Fruit fly (Drosophila melanogaster) Kc167 (cell line): ENCODE data around the gene ppk23.

ENCODE experiments used
- Myc ChIP-seq: fragments of >200 bp; optimal IDR thresholded peaks from 2 replicates; lab custom pipeline; 2017; ENCODE audit warnings: missing external identifiers
- Sin3A ChIP-seq: fragments of >200 bp; optimal IDR thresholded peaks from 2 replicates; lab custom pipeline; 2018; ENCODE audit warnings: missing external identifiers
- h ChIP-seq: fragments of >200 bp; optimal IDR thresholded peaks from 3 replicates; lab custom pipeline; 2018; ENCODE audit warnings: missing external identifiers
- insv ChIP-seq: fragments of >200 bp; optimal IDR thresholded peaks from 3 replicates; lab custom pipeline; 2018; ENCODE audit warnings: missing external identifiers
- psq ChIP-seq: fragments of >200 bp; optimal IDR thresholded peaks from 2 replicates; lab custom pipeline; 2017; ENCODE audit warnings: missing external identifiers
- ttk ChIP-seq: sonication (Bioruptor generic); optimal IDR thresholded peaks from 2 replicates; lab custom pipeline; 2017; ENCODE audit warnings: missing external identifiers

The ppk23 gene

DNA sequence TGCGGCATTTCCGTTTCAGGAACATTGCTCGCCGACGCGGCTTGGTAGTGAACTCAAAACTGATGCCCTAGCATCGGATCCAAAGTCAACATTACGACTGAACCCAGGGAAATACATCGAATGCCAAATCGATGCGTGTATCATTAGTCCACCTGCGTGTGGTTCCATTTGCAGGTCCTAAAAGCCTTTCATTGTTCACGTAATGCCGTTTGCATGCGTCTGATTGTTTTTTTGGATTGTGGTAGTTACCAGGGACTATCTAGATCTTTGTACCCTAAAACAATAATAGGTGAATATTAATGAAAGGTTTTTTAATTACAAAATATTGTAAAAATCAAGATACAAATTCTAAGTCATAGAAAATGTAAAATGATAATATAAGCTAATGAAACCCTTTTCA lies at the start of gene ppk23:
Gene ppk23 (minus strand): TSS at position 101 of the 400 bp plus-strand sequence.
- no peak for TF ChIP-seq h (lab: Kevin White, UChicago)
- no peak for TF ChIP-seq psq
- TF ChIP-seq insv (lab: Kevin White, UChicago), result no peak
- TF ChIP-seq ttk (lab: Kevin White, UChicago), result no peak
- TF ChIP-seq Sin3A (lab: Kevin White, UChicago), result no peak
- TF ChIP-seq Myc (lab: Kevin White, UChicago), result no peak

DNA sequence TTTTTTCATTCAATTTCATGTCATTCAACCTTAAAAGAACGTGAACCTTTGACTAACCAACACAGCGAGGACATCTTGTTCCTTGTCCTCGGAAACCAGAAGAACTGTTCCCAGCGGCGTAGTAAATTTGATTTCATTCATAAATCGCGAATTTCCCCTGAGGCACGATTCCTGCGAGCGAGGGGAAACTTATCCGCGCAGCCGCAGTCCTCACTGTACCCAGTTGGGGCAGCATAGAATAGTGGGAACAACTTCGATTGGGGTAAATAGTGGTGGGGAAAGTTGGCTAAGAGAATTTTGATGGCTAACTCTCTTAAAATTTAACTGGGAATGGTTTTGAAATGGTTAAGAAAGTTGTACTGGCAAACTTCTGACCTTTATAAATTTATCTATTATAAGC lies 42.4 kb upstream of the ppk23 start:
- TF ChIP-seq psq (no peak), h (lab: Kevin White, UChicago) (no peak), Sin3A (lab: Kevin White, UChicago) (no peak), ttk (lab: Kevin White, UChicago) (no peak), insv (lab: Kevin White, UChicago) (no peak), Myc (lab: Kevin White, UChicago) (no peak)

DNA sequence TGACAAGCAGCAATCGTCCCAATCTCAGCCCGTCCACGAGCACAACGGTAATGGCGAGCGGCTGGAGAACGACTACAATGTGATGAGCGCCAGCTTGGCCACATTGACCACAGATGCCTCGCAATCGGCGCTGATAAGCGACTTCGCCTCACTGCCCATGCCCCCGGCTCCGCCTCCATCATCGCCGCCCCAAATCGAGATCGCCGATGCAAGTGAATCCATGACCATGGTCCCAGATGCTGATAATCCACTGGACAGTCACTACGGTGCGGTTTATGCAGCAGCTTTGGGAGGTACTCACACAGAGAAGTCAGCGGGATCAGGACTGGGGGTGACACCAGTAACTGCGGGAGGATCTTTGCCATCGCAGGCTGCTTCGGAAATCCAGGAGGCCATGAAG lies 33.4 kb upstream of the ppk23 start:
- TF ChIP-seq psq, result no peak
- TF ChIP-seq Myc (lab: Kevin White, UChicago), result no peak
- TF ChIP-seq ttk (lab: Kevin White, UChicago), result no peak
- no peak for TF ChIP-seq insv (lab: Kevin White, UChicago)
- TF ChIP-seq h (lab: Kevin White, UChicago), result no peak
- TF ChIP-seq Sin3A (lab: Kevin White, UChicago), result no peak

DNA sequence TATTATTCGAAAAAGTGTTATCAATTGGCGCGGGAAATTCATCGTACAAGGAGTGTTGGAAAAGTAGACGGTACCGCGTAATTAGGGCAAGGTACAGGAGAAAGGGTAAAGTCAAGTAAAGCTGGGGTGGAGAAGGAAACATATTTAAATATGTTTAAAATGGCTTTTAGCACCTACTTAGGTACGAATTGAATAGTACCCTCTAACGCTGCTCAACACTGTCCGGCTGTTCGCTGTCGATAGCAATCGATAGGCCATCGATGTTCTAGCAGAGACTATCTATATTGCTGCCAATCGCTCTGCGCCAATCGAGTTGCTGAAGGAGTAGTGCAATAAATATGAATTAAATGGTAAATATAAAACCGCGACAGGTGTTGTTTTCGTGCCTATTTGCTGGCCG lies 30.3 kb upstream of the ppk23 start, which contains the start of gene X11L:
Gene X11L (plus strand): TSS at position 279 of the 400 bp plus-strand sequence.
- TF ChIP-seq psq (no peak), insv (lab: Kevin White, UChicago) (no peak), Sin3A (lab: Kevin White, UChicago) (no peak), Myc (lab: Kevin White, UChicago) (no peak), h (lab: Kevin White, UChicago) (no peak), ttk (lab: Kevin White, UChicago) (no peak)

DNA sequence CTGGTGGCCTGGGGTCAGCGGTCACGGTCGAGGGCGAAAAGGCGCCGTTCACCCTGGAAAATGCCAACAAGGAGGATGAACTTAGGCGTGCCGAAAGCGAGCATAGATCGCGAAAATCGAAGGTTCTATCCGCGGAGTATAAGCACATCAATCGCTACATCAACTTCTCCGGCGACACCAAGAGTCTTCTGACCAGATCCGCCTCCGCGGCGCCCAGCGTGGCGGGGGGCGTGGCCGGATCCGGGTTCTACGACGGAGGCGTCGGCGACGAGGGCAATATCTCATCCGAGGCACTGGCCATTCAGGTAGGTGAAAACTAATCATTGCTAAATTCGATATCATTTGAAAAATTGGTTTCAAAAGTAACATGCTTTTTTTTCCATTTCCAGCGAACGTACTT lies 28.6 kb upstream of the ppk23 start:
- TF ChIP-seq insv (lab: Kevin White, UChicago), result no peak
- TF ChIP-seq Myc (lab: Kevin White, UChicago), result no peak
- TF ChIP-seq Sin3A (lab: Kevin White, UChicago), result no peak
- no peak for TF ChIP-seq h (lab: Kevin White, UChicago)
- TF ChIP-seq ttk (lab: Kevin White, UChicago), result no peak
- no peak for TF ChIP-seq psq

DNA sequence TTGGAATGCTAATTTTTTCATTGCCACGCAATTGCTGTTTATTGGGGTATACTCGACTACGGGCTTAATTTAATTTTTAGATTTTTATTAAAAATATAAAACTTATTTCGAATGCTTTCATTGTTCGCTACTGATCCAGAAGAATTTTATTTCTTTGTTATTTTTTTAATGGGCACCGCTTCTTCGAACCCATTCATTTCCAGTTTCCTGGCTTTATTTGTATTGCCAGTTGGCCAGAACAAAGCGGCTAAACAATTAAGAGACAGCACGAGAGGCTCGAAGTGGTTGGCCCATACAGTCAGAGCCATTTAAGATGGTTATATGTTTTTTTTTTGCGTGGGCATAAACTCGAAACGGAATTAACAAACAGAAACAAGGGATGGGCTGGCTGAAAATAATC lies 26.8 kb upstream of the ppk23 start:
- TF ChIP-seq psq (no peak), Myc (lab: Kevin White, UChicago) (no peak), h (lab: Kevin White, UChicago) (no peak), ttk (lab: Kevin White, UChicago) (no peak), Sin3A (lab: Kevin White, UChicago) (no peak), insv (lab: Kevin White, UChicago) (no peak)

DNA sequence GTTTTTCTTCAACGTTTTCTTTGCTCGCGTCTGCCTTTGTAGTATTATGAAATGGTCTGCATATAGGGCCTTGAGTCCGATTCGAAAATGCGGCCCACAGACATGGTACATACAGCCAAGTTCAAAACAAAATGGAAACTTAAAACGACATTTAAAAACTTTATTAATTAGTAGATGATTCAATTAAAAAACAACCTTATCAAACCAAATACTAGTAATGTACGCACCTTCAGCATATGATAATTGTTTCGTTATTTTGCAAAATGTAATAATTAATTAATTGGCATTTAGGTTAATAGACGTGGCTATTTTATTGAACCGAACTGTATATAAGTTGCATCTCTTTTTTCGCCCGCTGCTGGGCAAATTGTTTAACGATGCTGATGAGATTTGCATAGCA lies 25.7 kb upstream of the ppk23 start:
- TF ChIP-seq h (lab: Kevin White, UChicago), result no peak
- no peak for TF ChIP-seq psq
- TF ChIP-seq ttk (lab: Kevin White, UChicago), result no peak
- no peak for TF ChIP-seq insv (lab: Kevin White, UChicago)
- no peak for TF ChIP-seq Myc (lab: Kevin White, UChicago)
- TF ChIP-seq Sin3A (lab: Kevin White, UChicago), result no peak

DNA sequence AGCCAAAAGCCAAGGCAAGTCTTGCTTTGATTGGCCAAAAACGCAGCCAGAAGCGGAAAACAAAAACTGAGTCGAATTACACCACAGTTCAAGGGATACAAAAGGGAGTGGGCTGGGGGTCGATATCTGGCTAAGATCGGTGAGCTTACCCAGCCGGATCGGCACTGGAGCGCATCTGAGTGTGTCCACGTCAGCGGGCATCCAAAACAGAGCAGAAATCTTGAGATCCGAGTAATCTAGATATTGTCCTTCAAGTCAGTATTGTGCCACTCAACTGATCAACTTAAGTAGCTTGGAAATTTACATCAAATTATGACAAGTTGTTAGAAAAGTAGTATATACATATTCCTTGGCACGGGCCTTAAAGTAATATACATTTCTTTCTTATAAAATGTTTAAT lies 19.5 kb upstream of the ppk23 start, which contains the start of gene CG12992:
Gene CG12992 (plus strand): TSS at position 301 of the 400 bp plus-strand sequence.
- no peak for TF ChIP-seq insv (lab: Kevin White, UChicago)
- TF ChIP-seq psq, result no peak
- no peak for TF ChIP-seq Sin3A (lab: Kevin White, UChicago)
- TF ChIP-seq ttk (lab: Kevin White, UChicago), result no peak
- TF ChIP-seq Myc (lab: Kevin White, UChicago), result no peak
- no peak for TF ChIP-seq h (lab: Kevin White, UChicago)

DNA sequence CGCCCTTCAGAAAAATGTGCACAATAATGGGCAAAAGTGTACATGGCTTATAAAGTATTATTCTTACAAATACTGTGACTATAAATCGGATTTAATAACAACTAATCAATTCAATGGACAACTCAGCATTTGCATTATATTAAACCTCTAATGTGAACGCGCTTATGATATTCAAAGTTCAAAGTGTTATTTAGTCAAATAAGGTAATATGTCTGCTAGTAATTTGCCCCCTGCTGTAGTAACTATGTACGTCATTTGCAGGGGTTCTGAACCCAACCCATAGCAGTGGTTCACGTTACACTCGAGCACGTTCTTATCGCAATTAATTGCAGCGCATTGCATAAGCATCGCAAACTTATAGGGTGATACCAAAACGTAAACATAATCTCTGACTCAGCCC lies 19.1 kb upstream of the ppk23 start:
- TF ChIP-seq insv (lab: Kevin White, UChicago), result no peak
- TF ChIP-seq psq, result no peak
- no peak for TF ChIP-seq Sin3A (lab: Kevin White, UChicago)
- TF ChIP-seq h (lab: Kevin White, UChicago), result no peak
- TF ChIP-seq ttk (lab: Kevin White, UChicago), result no peak
- no peak for TF ChIP-seq Myc (lab: Kevin White, UChicago)

DNA sequence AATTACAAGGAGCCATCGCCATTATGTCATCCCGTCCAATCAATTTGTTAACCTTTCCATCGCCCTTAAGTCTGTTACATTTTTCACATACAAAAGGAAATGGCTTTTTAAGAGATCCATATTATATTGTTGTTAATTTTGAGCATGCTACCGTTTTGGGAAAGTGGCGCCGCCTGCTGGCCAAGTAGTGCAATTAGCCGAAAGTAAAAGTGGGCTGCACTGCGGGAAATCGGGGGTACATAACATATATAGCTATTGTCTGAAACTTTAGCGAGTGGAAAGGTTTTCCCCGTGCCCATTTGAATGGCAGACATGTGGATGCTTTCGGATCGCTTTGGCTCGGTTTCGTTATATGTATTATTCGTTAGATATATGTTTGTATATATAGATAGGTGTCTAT lies 16.9 kb upstream of the ppk23 start:
- TF ChIP-seq insv (lab: Kevin White, UChicago) (no peak), psq (no peak), ttk (lab: Kevin White, UChicago) (no peak), h (lab: Kevin White, UChicago) (no peak), Sin3A (lab: Kevin White, UChicago) (no peak), Myc (lab: Kevin White, UChicago) (no peak)

DNA sequence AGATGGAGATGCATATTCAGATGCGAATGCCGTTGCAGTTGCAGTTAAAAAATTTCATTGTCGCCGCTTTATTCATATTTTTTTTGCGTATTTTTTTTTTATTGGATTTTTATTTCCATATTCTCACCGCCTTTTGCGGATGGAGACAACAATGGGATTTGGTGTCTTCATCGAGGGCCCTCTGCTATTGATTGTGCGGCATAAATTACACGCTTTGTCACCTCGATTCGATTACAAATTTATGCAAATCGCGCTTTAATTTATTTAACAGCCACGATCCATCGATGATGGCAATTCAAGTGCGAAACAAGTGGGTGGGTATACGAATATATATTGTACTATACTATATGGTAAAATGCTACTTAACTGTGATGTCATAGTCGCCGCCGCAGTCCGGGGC lies 14.7 kb upstream of the ppk23 start:
- TF ChIP-seq insv (lab: Kevin White, UChicago), result no peak
- no peak for TF ChIP-seq h (lab: Kevin White, UChicago)
- TF ChIP-seq Sin3A (lab: Kevin White, UChicago), result no peak
- TF ChIP-seq Myc (lab: Kevin White, UChicago), result no peak
- TF ChIP-seq ttk (lab: Kevin White, UChicago), result no peak
- no peak for TF ChIP-seq psq

DNA sequence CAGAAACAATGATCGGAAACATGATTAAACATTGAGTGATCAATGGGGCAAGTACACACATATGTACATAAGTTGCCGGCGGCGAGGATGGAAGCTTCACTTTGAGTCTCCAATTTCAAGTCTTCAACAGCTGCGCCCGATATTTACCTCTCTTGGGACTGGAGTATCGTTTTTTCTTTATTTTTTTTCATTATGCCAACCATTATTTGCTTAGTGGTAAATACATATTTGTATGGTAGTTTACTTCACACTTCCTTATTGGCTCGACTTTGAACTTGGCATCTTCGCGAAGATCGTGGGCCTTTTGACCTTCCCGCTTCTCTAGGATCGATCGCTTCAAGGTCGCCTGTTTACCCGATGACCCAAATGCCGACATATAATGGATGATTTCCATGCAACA lies 13.6 kb upstream of the ppk23 start:
- no peak for TF ChIP-seq Myc (lab: Kevin White, UChicago)
- TF ChIP-seq ttk (lab: Kevin White, UChicago), result no peak
- TF ChIP-seq psq, result no peak
- no peak for TF ChIP-seq Sin3A (lab: Kevin White, UChicago)
- no peak for TF ChIP-seq insv (lab: Kevin White, UChicago)
- TF ChIP-seq h (lab: Kevin White, UChicago), result no peak
